Fruit fly (Drosophila melanogaster): ENCODE results near the gene CG5056.

DNA sequence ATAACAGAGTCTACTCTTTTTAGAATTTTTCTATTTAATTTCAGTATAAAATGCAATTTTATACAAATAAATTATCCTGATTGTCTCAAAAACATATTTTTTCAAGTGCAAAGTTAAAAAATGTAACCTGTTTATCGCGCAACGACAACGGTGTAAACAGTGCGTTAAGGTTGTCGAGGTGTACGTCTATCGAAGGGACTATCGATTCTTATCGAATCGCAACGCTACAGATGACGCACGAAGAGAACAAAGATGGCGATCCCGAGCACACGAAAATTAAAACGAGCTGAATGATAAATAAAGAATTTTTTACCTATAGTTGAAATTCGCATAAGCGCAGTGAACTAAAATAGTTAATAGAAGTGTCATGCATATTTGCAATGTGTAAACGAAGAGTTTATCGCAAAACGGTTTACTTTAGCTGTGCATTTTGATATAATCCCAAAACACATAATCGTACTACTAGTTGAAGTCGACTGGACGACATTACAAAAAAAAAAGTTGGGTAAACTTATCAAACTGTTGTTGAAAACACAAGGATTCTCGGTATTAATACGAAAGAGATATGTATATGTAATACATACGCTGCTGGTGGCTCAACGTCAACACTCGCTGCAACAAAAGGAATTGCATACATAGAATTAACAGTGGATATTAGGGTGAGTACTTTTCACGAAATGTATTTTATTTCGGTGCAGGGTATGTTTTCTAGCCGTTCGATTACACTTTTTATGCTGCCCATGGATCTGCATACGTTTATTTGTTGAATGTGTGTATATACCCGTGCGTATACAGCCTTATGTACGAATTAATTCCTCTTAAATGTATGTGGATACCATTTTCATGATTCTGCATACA lies 21.6 kb downstream of the CG5056 start, which contains the start of gene da:
- TF ChIP-seq Hr39 (GFP tag; optimal IDR thresholded peaks at IDR 0.05) (peak; percentile 63), pdm3 (GFP tag; optimal IDR thresholded peaks at IDR 0.05) (peak; percentile 73), CG16779 (tag; optimal IDR thresholded peaks at IDR 0.05) (no peak), Eip78C (GFP tag) (peak; percentile 73), CG1621 (tag; optimal IDR thresholded peaks at IDR 0.05) (no peak), CG4318 (GFP tag; optimal IDR thresholded peaks at IDR 0.05) (no peak), CG11762 (GFP tag; optimal IDR thresholded peaks at IDR 0.05; ENCODE audit: insufficient read depth) (no peak), Hr38 (GFP tag; optimal IDR thresholded peaks at IDR 0.05) (no peak), svp (GFP tag) (no peak), CG6854 (GFP tag; optimal IDR thresholded peaks at IDR 0.05) (no peak)
